Fruit fly (Drosophila melanogaster) whole organism, embryonic: ENCODE measurements around the gene kek4.
A peak's percentile ranks its signal among the peaks of the same experiment; 100 is the strongest.
"Not testable (repeated sequence)": the region's sequence is repeated elsewhere in the genome, so short reads cannot be mapped to it uniquely, and the experiment has no call there.

ENCODE experiments used
- Atf3 ChIP-seq: fragments of 200-800 bp; sonication (Bioruptor generic); optimal IDR thresholded peaks from 3 replicates; lab custom pipeline; 2016; ENCODE audit warnings: missing biosample characterization, missing genetic modification characterization
- Atf6 ChIP-seq: fragments of 200-800 bp; sonication (Bioruptor generic); IDR thresholded peaks from 2 replicates; pipeline ENCODE4 v1.3.6; 2022; ENCODE audit warnings: missing biosample characterization, missing genetic modification characterization
- Bgb ChIP-seq: fragments of 200-800 bp; sonication (Bioruptor generic); IDR thresholded peaks from 2 replicates; pipeline ENCODE4 v1.3.6; 2022; ENCODE audit warnings: missing biosample characterization, missing genetic modification characterization; ENCODE audit not compliant: partially characterized antibody
- CG10209 ChIP-seq: fragments of 200-800 bp; sonication (Bioruptor generic); optimal IDR thresholded peaks from 3 replicates; lab custom pipeline; 2017; ENCODE audit warnings: missing biosample characterization, mild to moderate bottlenecking, missing genetic modification characterization, missing genetic modification reagents
- CG10366 ChIP-seq: fragments of 200-800 bp; sonication (Bioruptor generic); IDR thresholded peaks from 2 replicates; pipeline ENCODE4 v1.3.6; 2022; ENCODE audit warnings: missing biosample characterization, missing genetic modification characterization
- CG11456 ChIP-seq: fragments of 200-800 bp; sonication (Bioruptor generic); IDR thresholded peaks from 3 replicates; pipeline ENCODE4 v1.3.6; 2022; ENCODE audit warnings: missing biosample characterization, missing genetic modification characterization
- CG12769 ChIP-seq: fragments of 200-800 bp; sonication (Bioruptor generic); optimal IDR thresholded peaks from 2 replicates; lab custom pipeline; 2019; ENCODE audit warnings: missing biosample characterization, mild to moderate bottlenecking, missing genetic modification characterization, moderate library complexity
- CG14441 ChIP-seq: fragments of 200-800 bp; sonication (Bioruptor generic); IDR thresholded peaks from 2 replicates; pipeline ENCODE4 v1.3.6; 2022; ENCODE audit warnings: missing biosample characterization, missing genetic modification characterization
- CG15696 ChIP-seq: fragments of 200-800 bp; sonication (Bioruptor generic); optimal IDR thresholded peaks from 2 replicates; lab custom pipeline; 2019; ENCODE audit warnings: missing biosample characterization, mild to moderate bottlenecking, missing genetic modification characterization, moderate library complexity
- CG1603 ChIP-seq: fragments of 200-800 bp; sonication (Bioruptor generic); optimal IDR thresholded peaks from 2 replicates; lab custom pipeline; 2019; ENCODE audit warnings: missing biosample characterization, mild to moderate bottlenecking, missing genetic modification characterization, moderate library complexity
- CG17385 ChIP-seq: fragments of 200-800 bp; sonication (Bioruptor generic); optimal IDR thresholded peaks from 3 replicates; lab custom pipeline; 2018; ENCODE audit warnings: missing biosample characterization, mild to moderate bottlenecking, missing genetic modification characterization
- CG18262 ChIP-seq: fragments of 200-800 bp; optimal IDR thresholded peaks from 3 replicates; lab custom pipeline; 2019; ENCODE audit warnings: missing biosample characterization, mild to moderate bottlenecking, missing genetic modification characterization, moderate library complexity
- CG2875 ChIP-seq: fragments of 200-800 bp; sonication (Bioruptor generic); optimal IDR thresholded peaks from 2 replicates; lab custom pipeline; 2017; ENCODE audit warnings: missing biosample characterization, mild to moderate bottlenecking, missing genetic modification characterization, missing genetic modification reagents
- CG32532 ChIP-seq: fragments of 200-800 bp; sonication (Bioruptor generic); IDR thresholded peaks from 2 replicates; pipeline ENCODE4 v1.3.6; 2022; ENCODE audit warnings: missing biosample characterization, missing genetic modification characterization
- CG3838 ChIP-seq: fragments of 200-800 bp; sonication (Bioruptor generic); optimal IDR thresholded peaks from 3 replicates; lab custom pipeline; 2016; ENCODE audit warnings: missing biosample characterization, missing genetic modification characterization
- CG4424 ChIP-seq: fragments of 200-800 bp; sonication (Bioruptor generic); optimal IDR thresholded peaks from 3 replicates; lab custom pipeline; 2016; ENCODE audit warnings: missing biosample characterization, missing genetic modification characterization
- CG6854 ChIP-seq: fragments of 200-800 bp; sonication (Bioruptor generic); optimal IDR thresholded peaks from 3 replicates; lab custom pipeline; 2017; ENCODE audit warnings: missing biosample characterization, mild to moderate bottlenecking, missing genetic modification characterization
- CG9932 ChIP-seq: fragments of 200-800 bp; sonication (Bioruptor generic); IDR thresholded peaks from 2 replicates; pipeline ENCODE4 v1.3.6; 2022; ENCODE audit warnings: missing biosample characterization, missing genetic modification characterization
- Dad ChIP-seq: fragments of 200-800 bp; sonication (Bioruptor generic); optimal IDR thresholded peaks from 3 replicates; lab custom pipeline; 2016; ENCODE audit warnings: missing biosample characterization, missing genetic modification characterization
- Fer3 ChIP-seq: fragments of 200-800 bp; sonication (Bioruptor generic); optimal IDR thresholded peaks from 2 replicates; lab custom pipeline; 2018; ENCODE audit warnings: missing biosample characterization, mild to moderate bottlenecking, missing genetic modification characterization, moderate library complexity
- HLH54F ChIP-seq: fragments of 200-800 bp; sonication (Bioruptor generic); optimal IDR thresholded peaks from 3 replicates; lab custom pipeline; 2016; ENCODE audit warnings: missing biosample characterization, missing genetic modification characterization
- HmgZ ChIP-seq: fragments of 200-800 bp; sonication (Bioruptor generic); optimal IDR thresholded peaks from 2 replicates; lab custom pipeline; 2018; ENCODE audit warnings: missing biosample characterization, mild to moderate bottlenecking, missing genetic modification characterization
- Mad ChIP-seq: fragments of 200-800 bp; sonication (Bioruptor generic); optimal IDR thresholded peaks from 2 replicates; lab custom pipeline; 2016; ENCODE audit warnings: missing biosample characterization, missing genetic modification characterization
- Mrtf ChIP-seq: fragments of 200-800 bp; sonication (Bioruptor generic); IDR thresholded peaks from 3 replicates; pipeline ENCODE4 v1.3.6; 2022; ENCODE audit warnings: missing biosample characterization, missing genetic modification characterization
- NFAT ChIP-seq: fragments of 200-800 bp; sonication (Bioruptor generic); IDR thresholded peaks from 2 replicates; pipeline ENCODE4 v1.3.6; 2022; ENCODE audit warnings: missing biosample characterization, missing genetic modification characterization
- Nf-YC ChIP-seq: fragments of 200-800 bp; optimal IDR thresholded peaks from 3 replicates; lab custom pipeline; 2019; ENCODE audit warnings: missing biosample characterization, mild to moderate bottlenecking, missing genetic modification characterization, moderate library complexity
- Rfx ChIP-seq: fragments of 200-800 bp; sonication (Bioruptor generic); IDR thresholded peaks from 2 replicates; pipeline ENCODE4 v1.3.6; 2022; ENCODE audit warnings: missing biosample characterization, missing genetic modification characterization
- Scr ChIP-seq: fragments of 200-800 bp; sonication (Bioruptor generic); IDR thresholded peaks from 2 replicates; pipeline ENCODE4 v1.3.6; 2022; ENCODE audit warnings: missing biosample characterization, missing genetic modification characterization; ENCODE audit not compliant: partially characterized antibody
- Side ChIP-seq: fragments of 200-800 bp; sonication (Bioruptor generic); optimal IDR thresholded peaks from 2 replicates; lab custom pipeline; 2016; ENCODE audit warnings: missing biosample characterization, missing genetic modification characterization
- Spps ChIP-seq: fragments of 200-800 bp; sonication (Bioruptor generic); optimal IDR thresholded peaks from 2 replicates; lab custom pipeline; 2018; ENCODE audit warnings: missing biosample characterization, mild to moderate bottlenecking, missing genetic modification characterization
- Stat92E ChIP-seq, 3 experiments: fragments of >200 bp in 2 of 3; fragments of 200-800 bp in 1 of 3; sonication (Bioruptor generic) in 1 of 3; optimal IDR thresholded peaks; 2 replicates each; lab custom pipeline; 2017 to 2019; ENCODE audit warnings: missing biosample characterization in 3 of 3, missing genetic modification characterization in 3 of 3, mild to moderate bottlenecking in 1 of 3, moderate library complexity in 1 of 3
- Trl ChIP-seq, 3 experiments: fragments of >200 bp in 2 of 3; fragments of 200-800 bp in 1 of 3; sonication (Bioruptor generic) in 1 of 3; optimal IDR thresholded peaks; 2 replicates in 1 of 3; 3 replicates in 2 of 3; lab custom pipeline; 2016 to 2017; ENCODE audit warnings: missing biosample characterization in 1 of 3, missing genetic modification characterization in 1 of 3
- amos ChIP-seq: fragments of 200-800 bp; sonication (Bioruptor generic); IDR thresholded peaks from 2 replicates; pipeline ENCODE4 v1.3.6; 2022; ENCODE audit warnings: missing biosample characterization, missing genetic modification characterization; ENCODE audit not compliant: partially characterized antibody
- ato ChIP-seq: fragments of 200-800 bp; sonication (Bioruptor generic); IDR thresholded peaks from 2 replicates; pipeline ENCODE4 v1.3.6; 2022; ENCODE audit warnings: missing biosample characterization, missing genetic modification characterization; ENCODE audit not compliant: partially characterized antibody
- ci ChIP-seq: fragments of 200-800 bp; sonication (Bioruptor generic); IDR thresholded peaks from 3 replicates; pipeline ENCODE4 v1.3.6; 2022; ENCODE audit warnings: missing biosample characterization, missing genetic modification characterization
- cwo ChIP-seq: fragments of 200-800 bp; sonication (Bioruptor generic); optimal IDR thresholded peaks from 3 replicates; lab custom pipeline; 2017; ENCODE audit warnings: missing biosample characterization, missing genetic modification characterization, mild to moderate bottlenecking, moderate library complexity, missing genetic modification reagents
- dmrt11E ChIP-seq: fragments of 200-800 bp; sonication (Bioruptor generic); optimal IDR thresholded peaks from 3 replicates; lab custom pipeline; 2018; ENCODE audit warnings: missing biosample characterization, mild to moderate bottlenecking, missing genetic modification characterization, moderate library complexity
- fd96Cb ChIP-seq: fragments of 200-800 bp; sonication (Bioruptor generic); optimal IDR thresholded peaks from 2 replicates; lab custom pipeline; 2018; ENCODE audit warnings: missing biosample characterization, mild to moderate bottlenecking, missing genetic modification characterization, moderate library complexity
- ftz-f1 ChIP-seq: fragments of 200-800 bp; sonication (Bioruptor generic); optimal IDR thresholded peaks from 2 replicates; lab custom pipeline; 2016; ENCODE audit warnings: missing biosample characterization, missing genetic modification characterization
- jigr1 ChIP-seq: fragments of 200-800 bp; sonication (Bioruptor generic); IDR thresholded peaks from 3 replicates; pipeline ENCODE4 v1.3.6; 2022; ENCODE audit warnings: missing biosample characterization, missing genetic modification characterization
- jumu ChIP-seq: fragments of 200-800 bp; sonication (Bioruptor generic); optimal IDR thresholded peaks from 3 replicates; lab custom pipeline; 2016; ENCODE audit warnings: missing biosample characterization, missing genetic modification characterization
- lmd ChIP-seq: fragments of 200-800 bp; sonication (Bioruptor generic); IDR thresholded peaks from 2 replicates; pipeline ENCODE4 v1.3.6; 2022; ENCODE audit warnings: missing biosample characterization, missing genetic modification characterization
- nmo ChIP-seq: fragments of 200-800 bp; sonication (Bioruptor generic); optimal IDR thresholded peaks from 2 replicates; lab custom pipeline; 2018; ENCODE audit warnings: missing biosample characterization, mild to moderate bottlenecking, missing genetic modification characterization, moderate library complexity
- nom ChIP-seq: fragments of 200-800 bp; sonication (Bioruptor generic); optimal IDR thresholded peaks from 2 replicates; lab custom pipeline; 2017; ENCODE audit warnings: missing biosample characterization, missing genetic modification characterization, mild to moderate bottlenecking, moderate library complexity, missing genetic modification reagents
- pzg ChIP-seq: fragments of 200-800 bp; sonication (Bioruptor generic); optimal IDR thresholded peaks from 3 replicates; lab custom pipeline; 2018; ENCODE audit warnings: missing biosample characterization, mild to moderate bottlenecking, missing genetic modification characterization, moderate library complexity
- shn ChIP-seq: fragments of 200-800 bp; sonication (Bioruptor generic); optimal IDR thresholded peaks from 3 replicates; lab custom pipeline; 2016; ENCODE audit warnings: missing biosample characterization, missing genetic modification characterization
- so ChIP-seq: fragments of 200-800 bp; sonication (Bioruptor generic); IDR thresholded peaks from 3 replicates; pipeline ENCODE4 v1.3.6; 2022; ENCODE audit warnings: missing biosample characterization, missing genetic modification characterization
- sob ChIP-seq: fragments of 200-800 bp; sonication (Bioruptor generic); IDR thresholded peaks from 2 replicates; pipeline ENCODE4 v1.3.6; 2022; ENCODE audit warnings: missing biosample characterization, missing genetic modification characterization

Gene kek4

DNA sequence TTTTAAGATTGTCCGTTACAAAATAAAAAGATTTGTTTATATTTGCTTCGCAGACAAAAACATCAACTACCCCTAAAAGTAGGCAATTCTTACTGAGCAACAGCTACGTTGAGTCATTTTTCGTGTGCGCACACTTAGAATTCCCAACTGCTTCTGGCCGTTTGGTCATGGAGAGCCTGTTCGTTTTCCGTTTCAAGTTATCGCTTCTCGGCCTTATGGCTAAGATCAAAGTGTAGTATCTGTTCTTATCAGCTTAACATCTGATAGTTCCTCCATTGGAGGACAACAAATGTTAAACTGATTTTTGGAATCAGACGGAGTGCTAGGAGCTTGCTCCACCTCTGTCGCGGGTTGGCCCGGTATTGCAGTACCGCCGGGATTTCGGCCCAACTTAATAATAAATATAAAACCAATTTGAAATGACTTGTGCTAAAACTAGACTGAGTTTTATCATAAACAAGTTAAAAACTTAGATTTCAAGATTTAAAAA, 535 bp upstream of the kek4 start (continued):
- TF ChIP-seq CG17385 (GFP tag; lab: Kevin White, UChicago) (peak; percentile 50), Stat92E (GFP tag; optimal IDR thresholded peaks at IDR 0.05; lab: Kevin White, UChicago) (peak in 1 of 3 experiments; percentile 87), Scr (GFP tag; lab: Robert Waterston, UW) (peak; percentile 47), cwo (peak; percentile 52), Bgb (GFP tag; lab: Robert Waterston, UW) (peak; percentile 73), CG9932 (GFP tag; lab: Robert Waterston, UW) (peak; percentile 59; the same call in 1 of the 2 replicates), CG4424 (GFP tag; lab: Kevin White, UChicago) (peak; percentile 35), Dad (peak; percentile 68), pzg (GFP tag; lab: Kevin White, UChicago) (peak; percentile 3), CG6854 (GFP tag; lab: Kevin White, UChicago) (peak; percentile 31), dmrt11E (tag; lab: Kevin White, UChicago) (peak; percentile 27), amos (GFP tag; lab: Robert Waterston, UW) (peak; percentile 51; the same call in 1 of the 2 replicates), ci (GFP tag; lab: Robert Waterston, UW) (peak; percentile 74), CG10366 (GFP tag; lab: Robert Waterston, UW) (peak; percentile 44; the same call in 1 of the 2 replicates), Atf6 (GFP tag; lab: Robert Waterston, UW) (peak; percentile 49; the same call in 1 of the 2 replicates), ftz-f1 (GFP tag; lab: Kevin White, UChicago) (peak; percentile 13), Spps (tag; lab: Kevin White, UChicago) (peak; percentile 15), shn (peak; percentile 44), jumu (peak; percentile 43), CG3838 (peak; percentile 27), CG32532 (peak; percentile 72), so (peak; percentile 62; the same call in 1 of the 3 replicates), Mrtf (GFP tag; lab: Robert Waterston, UW) (0 out of 3 replicates have a peak, but pooled peaks have one; percentile 15), CG18262 (peak; percentile 44), Mad (peak; percentile 70), fd96Cb (peak; percentile 59), HLH54F (GFP tag; lab: Kevin White, UChicago) (peak; percentile 68), CG14441 (peak; percentile 43; the same call in 1 of the 2 replicates), Nf-YC (tag; lab: Kevin White, UChicago) (peak; percentile 37), CG12769 (tag; lab: Kevin White, UChicago) (peak; percentile 70), HmgZ (tag; lab: Kevin White, UChicago) (peak; percentile 25), nom (GFP tag; lab: Kevin White, UChicago) (peak; percentile 41), CG11456 (peak; percentile 69; the same call in 1 of the 3 replicates), Side (GFP tag; lab: Kevin White, UChicago) (peak; percentile 1), NFAT (GFP tag; lab: Robert Waterston, UW) (peak; percentile 55; the same call in 1 of the 2 replicates), sob (GFP tag; lab: Robert Waterston, UW) (peak; percentile 81), nmo (GFP tag; lab: Kevin White, UChicago) (peak; percentile 45), ato (GFP tag; lab: Robert Waterston, UW) (peak; percentile 5; the same call in 1 of the 2 replicates), jigr1 (GFP tag; lab: Robert Waterston, UW) (0 out of 3 replicates have a peak, but pooled peaks have one; percentile 14), CG2875 (GFP tag; lab: Kevin White, UChicago) (peak; percentile 51), Atf3 (GFP tag; lab: Kevin White, UChicago) (peak; percentile 21), lmd (GFP tag; lab: Robert Waterston, UW) (0 out of 2 replicates have a peak, but pooled peaks have one; percentile 20), Fer3 (tag; lab: Kevin White, UChicago) (peak; percentile 62), Trl (GFP tag; optimal IDR thresholded peaks at IDR 0.05; lab: Kevin White, UChicago) (peak; percentile 75), CG10209 (GFP tag; lab: Kevin White, UChicago) (peak; percentile 59), CG15696 (tag; lab: Kevin White, UChicago) (peak; percentile 73), Rfx (GFP tag; lab: Robert Waterston, UW) (peak; percentile 56; the same call in 1 of the 2 replicates), CG1603 (tag; lab: Kevin White, UChicago) (peak; percentile 46)
- not testable (repeated sequence) for TF ChIP-seq Trl (optimal IDR thresholded peaks at IDR 0.05; lab: Kevin White, UChicago)
